Fruit fly (Drosophila melanogaster) whole organism, wandering third instar larva: ENCODE data around the gene CG14036.
A peak's percentile ranks its signal among the peaks of the same experiment; 100 is the strongest.

ENCODE experiments used
- CG9705 ChIP-seq: fragments of 200-800 bp; sonication (Bioruptor generic); optimal IDR thresholded peaks from 2 replicates; lab custom pipeline; 2018; ENCODE audit warnings: missing biosample characterization, mild to moderate bottlenecking, missing genetic modification characterization
- CrebA ChIP-seq: fragments of 200-800 bp; sonication (Bioruptor generic); optimal IDR thresholded peaks from 2 replicates; lab custom pipeline; 2016; ENCODE audit warnings: missing biosample characterization, mild to moderate bottlenecking, missing genetic modification characterization, borderline replicate concordance
- Dfd ChIP-seq: fragments of >200 bp; optimal IDR thresholded peaks from 2 replicates; lab custom pipeline; 2017; ENCODE audit warnings: missing biosample characterization, missing genetic modification characterization
- Dif ChIP-seq: fragments of 200-275, 200-300 bp; sonication (Bioruptor generic); optimal IDR thresholded peaks from 2 replicates; lab custom pipeline; 2018; ENCODE audit warnings: missing biosample characterization, missing genetic modification characterization; ENCODE audit not compliant: partially characterized antibody
- GATAd ChIP-seq: sonication (Bioruptor generic); optimal IDR thresholded peaks from 2 replicates; lab custom pipeline; 2016; ENCODE audit warnings: missing biosample characterization, missing genetic modification characterization
- HLH106 ChIP-seq: fragments of 200-800 bp; optimal IDR thresholded peaks from 3 replicates; lab custom pipeline; 2019; ENCODE audit warnings: missing biosample characterization, mild to moderate bottlenecking, missing genetic modification characterization, moderate library complexity
- Hnf4 ChIP-seq: fragments of 200-800 bp; sonication (Bioruptor generic); optimal IDR thresholded peaks from 2 replicates; lab custom pipeline; 2016; ENCODE audit warnings: missing biosample characterization, mild to moderate bottlenecking, missing genetic modification characterization
- Hr78 ChIP-seq: fragments of >200 bp; optimal IDR thresholded peaks from 2 replicates; lab custom pipeline; 2017; ENCODE audit warnings: missing biosample characterization, missing genetic modification characterization
- Hr83 ChIP-seq: fragments of 200-300 bp; sonication (Bioruptor generic); optimal IDR thresholded peaks from 2 replicates; lab custom pipeline; 2016; ENCODE audit warnings: missing biosample characterization, mild to moderate bottlenecking, missing genetic modification characterization, moderate library complexity; ENCODE audit not compliant: poor library complexity, severe bottlenecking
- Jra ChIP-seq: sonication (Bioruptor generic); optimal IDR thresholded peaks from 2 replicates; lab custom pipeline; 2016; ENCODE audit warnings: missing biosample characterization, missing genetic modification characterization
- N ChIP-seq: fragments of >200 bp; optimal IDR thresholded peaks from 2 replicates; lab custom pipeline; 2018; ENCODE audit warnings: missing biosample characterization, missing external identifiers, missing genetic modification characterization
- OdsH ChIP-seq: fragments of 200-800 bp; sonication (Bioruptor generic); optimal IDR thresholded peaks from 2 replicates; lab custom pipeline; 2016; ENCODE audit warnings: missing biosample characterization, mild to moderate bottlenecking, missing genetic modification characterization
- Rel ChIP-seq, 2 experiments: fragments of 200-800 bp; sonication (Bioruptor generic) in 1 of 2; optimal IDR thresholded peaks; 2 replicates in 1 of 2; 3 replicates in 1 of 2; lab custom pipeline; 2016 to 2019; ENCODE audit warnings: mild to moderate bottlenecking in 2 of 2, missing biosample characterization in 2 of 2, missing genetic modification characterization in 2 of 2, moderate library complexity in 1 of 2
- Sp1 ChIP-seq: fragments of 200-800 bp; sonication (Bioruptor generic); optimal IDR thresholded peaks from 3 replicates; lab custom pipeline; 2019; ENCODE audit warnings: missing biosample characterization, mild to moderate bottlenecking, missing genetic modification characterization, moderate library complexity
- Vsx2 ChIP-seq: fragments of 200-300, 225-300 bp; sonication (Bioruptor generic); optimal IDR thresholded peaks from 2 replicates; lab custom pipeline; 2018; ENCODE audit warnings: missing biosample characterization, missing genetic modification characterization; ENCODE audit not compliant: partially characterized antibody
- br ChIP-seq: fragments of 200-800 bp; sonication (Bioruptor generic); optimal IDR thresholded peaks from 2 replicates; lab custom pipeline; 2016; ENCODE audit warnings: missing biosample characterization, missing genetic modification characterization
- brk ChIP-seq: fragments of 200-800 bp; sonication (Bioruptor generic); optimal IDR thresholded peaks from 2 replicates; lab custom pipeline; 2016; ENCODE audit warnings: missing biosample characterization, mild to moderate bottlenecking, missing genetic modification characterization
- dl ChIP-seq, 2 experiments: fragments of 175-275, 200-275 bp in 1 of 2; fragments of 200-275 bp in 1 of 2; sonication (Bioruptor generic); optimal IDR thresholded peaks; lab custom pipeline; 2018; ENCODE audit warnings: mild to moderate bottlenecking in 2 of 2, missing biosample characterization in 2 of 2, missing genetic modification characterization in 2 of 2, moderate library complexity in 2 of 2; ENCODE audit not compliant: partially characterized antibody in 2 of 2, insufficient read depth in 1 of 2
- dmrt93B ChIP-seq: fragments of 200-800 bp; sonication (Bioruptor generic); optimal IDR thresholded peaks from 2 replicates; lab custom pipeline; 2018; ENCODE audit warnings: missing biosample characterization, mild to moderate bottlenecking, missing genetic modification characterization
- dsf ChIP-seq: sonication (Bioruptor generic); optimal IDR thresholded peaks from 2 replicates; lab custom pipeline; 2016; ENCODE audit warnings: missing biosample characterization, missing genetic modification characterization, borderline replicate concordance
- ey ChIP-seq: fragments of 200-800 bp; sonication (Bioruptor generic); optimal IDR thresholded peaks from 2 replicates; lab custom pipeline; 2016; ENCODE audit warnings: missing biosample characterization, missing genetic modification characterization
- foxo ChIP-seq, 2 experiments: fragments of 200-800 bp; sonication (Bioruptor generic); optimal IDR thresholded peaks; 2 replicates in 1 of 2; 3 replicates in 1 of 2; lab custom pipeline; 2016 to 2017; ENCODE audit warnings: missing biosample characterization in 2 of 2, missing genetic modification characterization in 2 of 2
- fru ChIP-seq: fragments of 200-800 bp; sonication (Bioruptor generic); optimal IDR thresholded peaks from 3 replicates; lab custom pipeline; 2016; ENCODE audit warnings: missing biosample characterization, mild to moderate bottlenecking, missing genetic modification characterization
- h ChIP-seq: fragments of 200-800 bp; sonication (Bioruptor generic); optimal IDR thresholded peaks from 3 replicates; lab custom pipeline; 2016; ENCODE audit warnings: missing biosample characterization, mild to moderate bottlenecking, missing genetic modification characterization
- jim ChIP-seq: fragments of 175-275, 200-325 bp; sonication (Bioruptor generic); optimal IDR thresholded peaks from 2 replicates; lab custom pipeline; 2016; ENCODE audit warnings: missing biosample characterization, mild to moderate bottlenecking, missing genetic modification characterization
- lola ChIP-seq: fragments of >200 bp; optimal IDR thresholded peaks from 2 replicates; lab custom pipeline; 2017; ENCODE audit warnings: missing biosample characterization, missing genetic modification characterization
- rgr ChIP-seq: fragments of 200-800 bp; sonication (Bioruptor generic); optimal IDR thresholded peaks from 3 replicates; lab custom pipeline; 2016; ENCODE audit warnings: missing biosample characterization, mild to moderate bottlenecking, missing genetic modification characterization
- sage ChIP-seq: fragments of 200-800 bp; sonication (Bioruptor generic); optimal IDR thresholded peaks from 2 replicates; lab custom pipeline; 2016; ENCODE audit warnings: missing biosample characterization, mild to moderate bottlenecking, missing genetic modification characterization
- sv ChIP-seq: fragments of 200-800 bp; sonication (Bioruptor generic); optimal IDR thresholded peaks from 3 replicates; lab custom pipeline; 2016; ENCODE audit warnings: missing biosample characterization, missing genetic modification characterization
- tai ChIP-seq: sonication (Bioruptor generic); optimal IDR thresholded peaks from 2 replicates; lab custom pipeline; 2016; ENCODE audit warnings: missing biosample characterization, missing genetic modification characterization
- woc ChIP-seq: sonication (Bioruptor generic); optimal IDR thresholded peaks from 2 replicates; lab custom pipeline; 2016; ENCODE audit warnings: missing biosample characterization, mild to moderate bottlenecking, missing genetic modification characterization

CG14036 gene

DNA sequence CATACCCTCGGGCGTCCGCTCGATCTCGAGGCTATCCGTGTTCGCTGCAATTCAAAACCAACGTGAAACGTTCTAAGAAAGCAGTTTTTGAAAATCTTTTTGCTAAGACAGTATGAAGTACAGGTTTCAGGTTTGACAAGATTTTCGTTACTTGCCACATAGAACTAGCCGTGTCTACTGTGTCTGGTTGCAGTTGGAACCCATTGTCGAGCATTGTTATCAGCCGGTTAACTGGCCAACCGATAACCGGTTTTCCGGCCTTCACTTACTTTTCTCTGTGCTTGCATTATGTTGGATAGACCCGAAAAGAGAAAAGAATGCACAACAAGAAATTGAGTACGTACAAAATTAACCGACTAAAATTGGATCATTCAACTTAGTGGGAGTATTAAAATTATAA, 4.8 kb downstream of the CG14036 start:
- TF ChIP-seq dmrt93B (GFP tag; lab: Kevin White, UChicago) = no peak
- TF ChIP-seq OdsH (GFP tag; lab: Kevin White, UChicago) = no peak
- TF ChIP-seq dsf (GFP tag; lab: Kevin White, UChicago) = no peak
- TF ChIP-seq ey (GFP tag; lab: Kevin White, UChicago) = no peak
- no peak for TF ChIP-seq Rel (GFP tag; optimal IDR thresholded peaks at IDR 0.05; lab: Kevin White, UChicago)
- no peak for TF ChIP-seq Rel (tag; optimal IDR thresholded peaks at IDR 0.05; lab: Kevin White, UChicago)
- TF ChIP-seq jim (GFP tag; lab: Kevin White, UChicago) = no peak
- TF ChIP-seq sage (GFP tag; lab: Kevin White, UChicago) = no peak
- no peak for TF ChIP-seq h (GFP tag; lab: Kevin White, UChicago)
- TF ChIP-seq N (GFP tag; lab: Kevin White, UChicago) = no peak
- no peak for TF ChIP-seq dl (GFP tag; optimal IDR thresholded peaks at IDR 0.05; lab: Kevin White, UChicago; ENCODE audit: insufficient read depth in 1 of 2, partially characterized antibody in 2 of 2)
- TF ChIP-seq foxo (GFP tag; optimal IDR thresholded peaks at IDR 0.05; lab: Kevin White, UChicago) = no peak
- no peak for TF ChIP-seq Hnf4 (GFP tag; lab: Kevin White, UChicago)
- no peak for TF ChIP-seq lola
- no peak for TF ChIP-seq Hr78
- TF ChIP-seq CrebA (GFP tag; lab: Kevin White, UChicago) = no peak

DNA sequence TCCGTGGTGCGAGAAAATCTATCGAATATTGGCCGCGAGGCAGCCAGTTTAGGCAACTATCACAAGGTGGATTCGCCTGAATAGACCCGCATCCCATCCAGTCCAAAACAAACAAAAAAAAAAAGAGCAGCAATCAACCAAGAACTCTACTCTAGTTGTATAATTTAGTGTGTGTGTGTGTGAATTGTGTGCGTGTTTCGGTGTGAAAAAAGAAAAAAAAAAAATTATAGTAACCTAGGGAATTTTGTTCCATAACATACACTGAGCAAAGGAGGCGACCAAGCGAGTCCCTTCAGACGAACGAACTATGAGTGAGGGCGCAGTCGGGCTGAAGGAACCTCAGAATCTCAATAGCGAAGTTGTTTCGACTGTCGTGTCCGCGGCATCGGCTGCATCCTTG, 8.6 kb downstream of the CG14036 start:
- TF ChIP-seq Vsx2 (GFP tag; lab: Kevin White, UChicago) = no peak
- TF ChIP-seq Rel (GFP tag; optimal IDR thresholded peaks at IDR 0.05; lab: Kevin White, UChicago) = no peak
- no peak for TF ChIP-seq Rel (tag; optimal IDR thresholded peaks at IDR 0.05; lab: Kevin White, UChicago)
- no peak for TF ChIP-seq brk (GFP tag; lab: Kevin White, UChicago)
- TF ChIP-seq lola = no peak
- no peak for TF ChIP-seq dmrt93B (GFP tag; lab: Kevin White, UChicago)
- TF ChIP-seq Jra (GFP tag; lab: Kevin White, UChicago) = no peak
- no peak for TF ChIP-seq ey (GFP tag; lab: Kevin White, UChicago)
- no peak for TF ChIP-seq sv (GFP tag; lab: Kevin White, UChicago)
- no peak for TF ChIP-seq Dif (GFP tag; lab: Kevin White, UChicago)
- no peak for TF ChIP-seq Hr78
- no peak for TF ChIP-seq HLH106 (tag; lab: Kevin White, UChicago)
- no peak for TF ChIP-seq CG9705 (GFP tag; lab: Kevin White, UChicago)
- TF ChIP-seq GATAd (GFP tag; lab: Kevin White, UChicago) = no peak

DNA sequence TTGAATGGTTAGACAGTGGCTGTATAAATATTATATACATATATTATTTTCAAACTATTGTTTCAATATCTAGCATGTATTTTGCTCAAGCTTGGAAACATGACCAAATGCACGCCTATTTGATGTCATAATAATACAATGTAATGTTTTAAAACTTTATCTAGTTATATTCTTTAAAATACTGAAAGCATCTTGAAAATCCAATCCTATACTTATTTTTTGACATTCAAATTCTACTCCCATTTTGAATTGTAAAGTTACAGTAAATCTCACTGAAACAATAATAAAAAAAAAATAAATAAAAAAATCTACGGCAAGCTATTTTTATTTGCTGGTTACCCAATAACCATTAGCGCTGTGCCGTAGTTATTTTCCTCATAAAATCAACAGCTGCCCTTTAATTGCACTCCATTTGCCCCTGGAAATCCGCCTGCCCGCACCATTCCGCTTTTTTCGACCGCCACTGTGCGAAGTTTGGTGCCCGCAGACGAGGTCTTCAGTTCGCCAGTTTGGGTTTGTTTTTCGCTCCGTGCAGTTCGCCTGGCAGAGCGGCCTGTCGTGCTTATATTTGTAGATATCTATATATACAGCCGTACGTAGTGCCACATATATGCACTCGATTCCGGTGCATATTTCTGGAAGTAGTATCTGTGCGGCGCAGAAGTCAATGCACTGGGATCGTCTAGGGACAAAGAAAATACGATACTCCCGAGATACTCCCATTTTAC, 9.8 kb downstream of the CG14036 start:
- TF ChIP-seq OdsH (GFP tag; lab: Kevin White, UChicago) = peak; percentile 18
- no peak for TF ChIP-seq Hr78
- TF ChIP-seq CrebA (GFP tag; lab: Kevin White, UChicago) = no peak
- TF ChIP-seq GATAd (GFP tag; lab: Kevin White, UChicago) = no peak
- TF ChIP-seq dmrt93B (GFP tag; lab: Kevin White, UChicago) = no peak
- peak; percentile 31 for TF ChIP-seq sv (GFP tag; lab: Kevin White, UChicago)
- no peak for TF ChIP-seq fru (GFP tag; lab: Kevin White, UChicago)
- no peak for TF ChIP-seq woc (GFP tag; lab: Kevin White, UChicago)
- peak in 1 of 2 experiments; percentile 43 for TF ChIP-seq foxo (GFP tag; optimal IDR thresholded peaks at IDR 0.05; lab: Kevin White, UChicago)
- TF ChIP-seq br (GFP tag; lab: Kevin White, UChicago) = peak; percentile 52
- peak; percentile 3 for TF ChIP-seq Hr83 (GFP tag; lab: Kevin White, UChicago)
- no peak for TF ChIP-seq Jra (GFP tag; lab: Kevin White, UChicago)
- TF ChIP-seq h (GFP tag; lab: Kevin White, UChicago) = peak; percentile 55
- no peak for TF ChIP-seq tai
- TF ChIP-seq ey (GFP tag; lab: Kevin White, UChicago) = peak; percentile 44
- no peak for TF ChIP-seq dsf (GFP tag; lab: Kevin White, UChicago)
- no peak for TF ChIP-seq sage (GFP tag; lab: Kevin White, UChicago)
- TF ChIP-seq HLH106 (tag; lab: Kevin White, UChicago) = peak; percentile 28
- TF ChIP-seq Dfd = no peak
- TF ChIP-seq Hnf4 (GFP tag; lab: Kevin White, UChicago) = peak; percentile 15
- TF ChIP-seq Vsx2 (GFP tag; lab: Kevin White, UChicago) = peak; percentile 33
- TF ChIP-seq rgr = peak; percentile 42
- no peak for TF ChIP-seq Dif (GFP tag; lab: Kevin White, UChicago)
- TF ChIP-seq brk (GFP tag; lab: Kevin White, UChicago) = no peak
- TF ChIP-seq Sp1 = peak; percentile 11
- TF ChIP-seq jim (GFP tag; lab: Kevin White, UChicago) = no peak
- no peak for TF ChIP-seq lola
- TF ChIP-seq, all 38 proteins: peak for 12
